Worm (Caenorhabditis elegans) whole organism, L1 larva: ENCODE results near the gene rme-6.
A peak's percentile ranks its signal among the peaks of the same experiment; 100 is the strongest.

Experiments
- C16A3.4 ChIP-seq: fragments of 150-350 bp; optimal IDR thresholded peaks from 2 replicates; lab custom pipeline; 2014; ENCODE audit warnings: missing biosample characterization, missing genetic modification characterization
- C34B4.2 ChIP-seq: sonication (generic microtip); optimal IDR thresholded peaks from 2 replicates; lab custom pipeline; 2017; ENCODE audit warnings: mild to moderate bottlenecking, missing genetic modification characterization, missing compliant biosample characterization
- F16B12.6 ChIP-seq: fragments of 150-350 bp; optimal IDR thresholded peaks from 2 replicates; lab custom pipeline; 2014; ENCODE audit warnings: missing biosample characterization, missing genetic modification characterization
- aha-1 ChIP-seq: fragments of 150-350 bp; optimal IDR thresholded peaks from 2 replicates; lab custom pipeline; 2014; ENCODE audit warnings: missing biosample characterization, missing genetic modification characterization
- alr-1 ChIP-seq: fragments of 200-800 bp; sonication (Bioruptor generic); optimal IDR thresholded peaks from 2 replicates; lab custom pipeline; 2018; ENCODE audit warnings: borderline replicate concordance, mild to moderate bottlenecking, missing genetic modification characterization, missing compliant biosample characterization
- aly-2 ChIP-seq: fragments of 150-350 bp; optimal IDR thresholded peaks from 2 replicates; lab custom pipeline; 2014; ENCODE audit warnings: missing biosample characterization, missing genetic modification characterization
- ceh-63 ChIP-seq: fragments of 200-800 bp; sonication (Bioruptor generic); optimal IDR thresholded peaks from 2 replicates; lab custom pipeline; 2018; ENCODE audit warnings: mild to moderate bottlenecking, missing genetic modification characterization, missing compliant biosample characterization
- ceh-88 ChIP-seq: fragments of 200-800 bp; sonication (Bioruptor generic); IDR thresholded peaks from 2 replicates; pipeline ENCODE4 v1.3.6; 2022; ENCODE audit warnings: missing genetic modification characterization, missing compliant biosample characterization
- ceh-90 ChIP-seq: sonication (generic microtip); optimal IDR thresholded peaks from 2 replicates; lab custom pipeline; 2016; ENCODE audit warnings: missing genetic modification characterization, missing compliant biosample characterization
- dsc-1 ChIP-seq: sonication (generic microtip); optimal IDR thresholded peaks from 2 replicates; lab custom pipeline; 2016; ENCODE audit warnings: mild to moderate bottlenecking, missing genetic modification characterization, missing compliant biosample characterization
- elt-3 ChIP-seq, 6 experiments: fragments of 150-350 bp in 1 of 6; sonication (generic microtip); optimal IDR thresholded peaks; 2 replicates each; lab custom pipeline; 2017 to 2018; ENCODE audit warnings: missing biosample characterization in 6 of 6, missing genetic modification characterization in 6 of 6, inconsistent platforms in 1 of 6
- fkh-4 ChIP-seq: sonication (generic microtip); optimal IDR thresholded peaks from 2 replicates; lab custom pipeline; 2016; ENCODE audit warnings: missing compliant biosample characterization, missing genetic modification characterization, borderline replicate concordance
- fkh-8 ChIP-seq: sonication (generic microtip); optimal IDR thresholded peaks from 2 replicates; lab custom pipeline; 2016; ENCODE audit warnings: mild to moderate bottlenecking, missing genetic modification characterization, missing compliant biosample characterization
- fos-1 ChIP-seq: fragments of 150-350 bp; optimal IDR thresholded peaks from 2 replicates; lab custom pipeline; 2014; ENCODE audit warnings: missing biosample characterization, missing genetic modification characterization
- grh-1 ChIP-seq: fragments of 200-800 bp; sonication (Bioruptor generic); IDR thresholded peaks from 2 replicates; pipeline ENCODE4 v1.3.6; 2022; ENCODE audit warnings: missing genetic modification reagents, missing genetic modification characterization, missing compliant biosample characterization
- hlh-17 ChIP-seq: fragments of 200-800 bp; sonication (Bioruptor generic); optimal IDR thresholded peaks from 2 replicates; lab custom pipeline; 2018; ENCODE audit warnings: missing genetic modification characterization, mild to moderate bottlenecking, missing compliant biosample characterization, moderate library complexity, borderline replicate concordance
- hlh-4 ChIP-seq: sonication (generic microtip); optimal IDR thresholded peaks from 2 replicates; lab custom pipeline; 2016; ENCODE audit warnings: mild to moderate bottlenecking, missing genetic modification characterization, missing compliant biosample characterization
- irx-1 ChIP-seq: sonication (generic microtip); optimal IDR thresholded peaks from 2 replicates; lab custom pipeline; 2016; ENCODE audit warnings: missing genetic modification characterization, missing compliant biosample characterization
- isw-1 ChIP-seq: fragments of 200-800 bp; sonication (Bioruptor generic); IDR thresholded peaks from 2 replicates; pipeline ENCODE4 v1.3.6; 2022; ENCODE audit warnings: missing genetic modification characterization, missing compliant biosample characterization
- jun-1 ChIP-seq: fragments of 150-350 bp; optimal IDR thresholded peaks from 2 replicates; lab custom pipeline; 2014; ENCODE audit warnings: missing biosample characterization, missing genetic modification reagents, missing genetic modification characterization
- lin-13 ChIP-seq: fragments of 150-350 bp; optimal IDR thresholded peaks from 2 replicates; lab custom pipeline; 2014; ENCODE audit warnings: missing biosample characterization, missing genetic modification reagents, missing genetic modification characterization
- lin-14 ChIP-seq: fragments of 200-800 bp; sonication (Bioruptor generic); optimal IDR thresholded peaks from 2 replicates; lab custom pipeline; 2018; ENCODE audit warnings: mild to moderate bottlenecking, missing genetic modification characterization, moderate library complexity, missing compliant biosample characterization
- lin-15B ChIP-seq: fragments of 150-350 bp; sonication (generic microtip); optimal IDR thresholded peaks from 3 replicates; lab custom pipeline; 2014; ENCODE audit warnings: missing biosample characterization, missing genetic modification characterization
- lin-39 ChIP-seq: fragments of 150-350 bp; optimal IDR thresholded peaks from 2 replicates; lab custom pipeline; 2014; ENCODE audit warnings: missing biosample characterization, missing genetic modification reagents, missing genetic modification characterization
- lir-3 ChIP-seq: sonication (generic microtip); optimal IDR thresholded peaks from 2 replicates; lab custom pipeline; 2016; ENCODE audit warnings: mild to moderate bottlenecking, missing genetic modification characterization, moderate library complexity, missing compliant biosample characterization; ENCODE audit not compliant: poor library complexity
- lsy-2 ChIP-seq, 2 experiments: fragments of 150-350 bp; optimal IDR thresholded peaks; 2 replicates each; lab custom pipeline; 2014; ENCODE audit warnings: missing biosample characterization in 2 of 2, missing genetic modification characterization in 2 of 2
- mab-9 ChIP-seq: fragments of 200-800 bp; sonication (Bioruptor generic); IDR thresholded peaks from 2 replicates; pipeline ENCODE4 v1.3.6; 2022; ENCODE audit warnings: missing genetic modification reagents, missing genetic modification characterization, missing compliant biosample characterization
- mdl-1 ChIP-seq, 2 experiments: fragments of 150-350 bp; optimal IDR thresholded peaks; 2 replicates each; lab custom pipeline; 2014 to 2017; ENCODE audit warnings: missing biosample characterization in 2 of 2, missing genetic modification characterization in 2 of 2, inconsistent platforms in 1 of 2
- mef-2 ChIP-seq: fragments of 150-350 bp; optimal IDR thresholded peaks from 2 replicates; lab custom pipeline; 2014; ENCODE audit warnings: missing biosample characterization, missing genetic modification characterization
- mep-1 ChIP-seq: fragments of 150-350 bp; optimal IDR thresholded peaks from 2 replicates; lab custom pipeline; 2014; ENCODE audit warnings: missing biosample characterization, missing genetic modification characterization
- nhr-19 ChIP-seq: fragments of 200-800 bp; sonication (Bioruptor generic); conservative IDR thresholded peaks from 2 replicates; pipeline ENCODE4 v1.3.6; 2022; ENCODE audit warnings: missing genetic modification characterization, missing compliant biosample characterization
- nhr-20 ChIP-seq: sonication (generic microtip); optimal IDR thresholded peaks from 2 replicates; lab custom pipeline; 2016; ENCODE audit warnings: mild to moderate bottlenecking, missing genetic modification characterization, missing compliant biosample characterization
- nhr-47 ChIP-seq: sonication (generic microtip); optimal IDR thresholded peaks from 2 replicates; lab custom pipeline; 2016; ENCODE audit warnings: mild to moderate bottlenecking, missing genetic modification characterization, moderate library complexity, missing compliant biosample characterization
- nhr-71 ChIP-seq: sonication (generic microtip); optimal IDR thresholded peaks from 2 replicates; lab custom pipeline; 2016; ENCODE audit warnings: mild to moderate bottlenecking, missing genetic modification characterization, moderate library complexity, missing compliant biosample characterization
- nhr-77 ChIP-seq: fragments of 150-350 bp; optimal IDR thresholded peaks from 2 replicates; lab custom pipeline; 2014; ENCODE audit warnings: missing biosample characterization, missing genetic modification characterization
- nhr-85 ChIP-seq: sonication (generic microtip); peaks from one replicate; lab custom pipeline; 2016; ENCODE audit warnings: missing genetic modification characterization, inconsistent platforms, missing compliant biosample characterization
- pax-3 ChIP-seq: fragments of 200-800 bp; sonication (Bioruptor generic); optimal IDR thresholded peaks from 2 replicates; lab custom pipeline; 2018; ENCODE audit warnings: mild to moderate bottlenecking, missing genetic modification characterization, moderate library complexity, missing compliant biosample characterization
- rnt-1 ChIP-seq: sonication (generic microtip); optimal IDR thresholded peaks from 2 replicates; lab custom pipeline; 2016; ENCODE audit warnings: mild to moderate bottlenecking, missing genetic modification characterization, moderate library complexity, missing compliant biosample characterization
- skn-1 ChIP-seq: fragments of 150-350 bp; optimal IDR thresholded peaks from 2 replicates; lab custom pipeline; 2014; ENCODE audit warnings: missing biosample characterization, missing genetic modification characterization
- snpc-4 ChIP-seq: fragments of 150-350 bp; optimal IDR thresholded peaks from 2 replicates; lab custom pipeline; 2014; ENCODE audit warnings: missing biosample characterization, missing genetic modification characterization
- sptf-1 ChIP-seq: fragments of 150-350 bp; optimal IDR thresholded peaks from 2 replicates; lab custom pipeline; 2014; ENCODE audit warnings: missing biosample characterization, missing genetic modification characterization
- swsn-7 ChIP-seq: sonication (generic microtip); optimal IDR thresholded peaks from 2 replicates; lab custom pipeline; 2016; ENCODE audit warnings: missing genetic modification characterization, missing compliant biosample characterization
- tbx-2 ChIP-seq: sonication (generic microtip); optimal IDR thresholded peaks from 2 replicates; lab custom pipeline; 2016; ENCODE audit warnings: missing genetic modification characterization, missing compliant biosample characterization
- zag-1 ChIP-seq: fragments of 150-350 bp; optimal IDR thresholded peaks from 2 replicates; lab custom pipeline; 2014; ENCODE audit warnings: missing biosample characterization, missing genetic modification characterization
- zip-4 ChIP-seq: fragments of 200-800 bp; sonication (Bioruptor generic); optimal IDR thresholded peaks from 2 replicates; lab custom pipeline; 2018; ENCODE audit warnings: mild to moderate bottlenecking, missing genetic modification characterization, moderate library complexity, missing compliant biosample characterization
- ztf-11 ChIP-seq, 2 experiments: sonication (generic microtip); optimal IDR thresholded peaks; 2 replicates each; lab custom pipeline; 2016 to 2017; ENCODE audit warnings: missing genetic modification characterization in 2 of 2, missing biosample characterization in 1 of 2, missing compliant biosample characterization in 1 of 2

Gene rme-6

ce11 chrX:1081927-1082326, 15.0 kb upstream of the rme-6 start (continued):
- TF ChIP-seq dsc-1 (tag; lab: Kevin White, UChicago), result peak; percentile 44
- TF ChIP-seq isw-1, result no peak
- no peak for TF ChIP-seq F16B12.6 (tag; lab: Kevin White, UChicago)
- TF ChIP-seq nhr-71 (tag; lab: Kevin White, UChicago), result peak; percentile 17
- no peak for TF ChIP-seq ceh-88 (GFP tag; lab: Robert Waterston, UW)
- no peak for TF ChIP-seq mep-1 (tag; lab: Kevin White, UChicago)
- TF ChIP-seq mab-9 (GFP tag; lab: Robert Waterston, UW), result no peak
- TF ChIP-seq aly-2 (tag; lab: Kevin White, UChicago), result no peak
- TF ChIP-seq ztf-11 (tag; optimal IDR thresholded peaks at IDR 0.05; lab: Kevin White, UChicago), result no peak
- TF ChIP-seq zip-4 (GFP tag; lab: Kevin White, UChicago), result no peak
- no peak for TF ChIP-seq lin-15B
- TF ChIP-seq lin-14 (GFP tag; lab: Kevin White, UChicago), result peak; percentile 63
- no peak for TF ChIP-seq lin-39 (tag; lab: Kevin White, UChicago)
- peak in 1 of 2 experiments; percentile 2 for TF ChIP-seq mdl-1 (tag; optimal IDR thresholded peaks at IDR 0.05; lab: Kevin White, UChicago)
- no peak for TF ChIP-seq ceh-63 (GFP tag; lab: Kevin White, UChicago)
- peak; percentile 17; the same call in 1 of the 2 replicates for TF ChIP-seq nhr-19 (GFP tag; lab: Robert Waterston, UW)
- no peak for TF ChIP-seq sptf-1 (tag; lab: Kevin White, UChicago)
- no peak for TF ChIP-seq nhr-20
- no peak for TF ChIP-seq alr-1 (tag; lab: Kevin White, UChicago)
- peak in 1 of 2 experiments; percentile 10 for TF ChIP-seq lsy-2 (tag; optimal IDR thresholded peaks at IDR 0.05; lab: Kevin White, UChicago)
- no peak for TF ChIP-seq hlh-4 (tag; lab: Kevin White, UChicago)
- no peak for TF ChIP-seq nhr-47 (tag; lab: Kevin White, UChicago)
- no peak for TF ChIP-seq C34B4.2 (tag; lab: Kevin White, UChicago)
- peak; percentile 16 for TF ChIP-seq skn-1 (tag; lab: Kevin White, UChicago)
- TF ChIP-seq lir-3 (tag; lab: Kevin White, UChicago), result no peak
- no peak for TF ChIP-seq fos-1
- TF ChIP-seq C16A3.4 (tag; lab: Kevin White, UChicago), result no peak
- no peak for TF ChIP-seq zag-1

- TF ChIP-seq sptf-1 (tag; lab: Kevin White, UChicago) (no peak), lin-39 (tag; lab: Kevin White, UChicago) (no peak), ceh-90 (no peak), nhr-71 (tag; lab: Kevin White, UChicago) (no peak), hlh-4 (tag; lab: Kevin White, UChicago) (no peak), nhr-85 (tag; lab: Kevin White, UChicago) (no peak), rnt-1 (tag; lab: Kevin White, UChicago) (no peak)
Measured at ce11 chrX:1085000-1085399, 12.0 kb upstream of the rme-6 start.

- TF ChIP-seq skn-1 (tag; lab: Kevin White, UChicago) (peak; percentile 57), dsc-1 (tag; lab: Kevin White, UChicago) (peak; percentile 97), fkh-4 (tag; lab: Kevin White, UChicago) (peak; percentile 93), lsy-2 (tag; optimal IDR thresholded peaks at IDR 0.05; lab: Kevin White, UChicago) (peak in 1 of 2 experiments; percentile 8), lin-14 (GFP tag; lab: Kevin White, UChicago) (peak; percentile 22), zag-1 (no peak), mef-2 (tag; lab: Kevin White, UChicago) (no peak), jun-1 (no peak), zip-4 (GFP tag; lab: Kevin White, UChicago) (peak; percentile 38), swsn-7 (no peak)
Measured at ce11 chrX:1086406-1086897, 10.5 kb upstream of the rme-6 start.

ce11 chrX:1088048-1088447, 8.9 kb upstream of the rme-6 start, which contains the start of gene rei-2:
Gene rei-2, minus strand, starts transcription at chrX:1088148.
- TF ChIP-seq irx-1 (tag; lab: Kevin White, UChicago), result no peak
- no peak for TF ChIP-seq hlh-17
- no peak for TF ChIP-seq pax-3 (tag; lab: Kevin White, UChicago)
- no peak for TF ChIP-seq mdl-1 (tag; optimal IDR thresholded peaks at IDR 0.05; lab: Kevin White, UChicago)
- TF ChIP-seq C34B4.2 (tag; lab: Kevin White, UChicago), result no peak
- TF ChIP-seq tbx-2, result no peak
- no peak for TF ChIP-seq mep-1 (tag; lab: Kevin White, UChicago)
- TF ChIP-seq lin-13 (GFP tag; lab: Kevin White, UChicago), result no peak
- no peak for TF ChIP-seq grh-1 (GFP tag; lab: Robert Waterston, UW)
- TF ChIP-seq skn-1 (tag; lab: Kevin White, UChicago), result no peak
- no peak for TF ChIP-seq aha-1 (tag; lab: Kevin White, UChicago)
- TF ChIP-seq snpc-4 (tag; lab: Kevin White, UChicago), result no peak
- no peak for TF ChIP-seq nhr-20
- no peak for TF ChIP-seq fkh-8 (tag; lab: Kevin White, UChicago)
- TF ChIP-seq elt-3 (tag; optimal IDR thresholded peaks at IDR 0.05; lab: Kevin White, UChicago), result no peak
- no peak for TF ChIP-seq ceh-63 (GFP tag; lab: Kevin White, UChicago)
- no peak for TF ChIP-seq nhr-77
- TF ChIP-seq, all 84 proteins: peak for 0
